Worm (Caenorhabditis elegans): ENCODE results near the gene kvs-3.
"Not testable (repeated sequence)": the region's sequence is repeated elsewhere in the genome, so short reads cannot be mapped to it uniquely, and the experiment has no call there.

ce11 chrV:9339292-9339691, 21.2 kb downstream of the kvs-3 start:
- TF ChIP-seq klf-2 (GFP tag; conservative IDR thresholded peaks at IDR 0.05), result 0 out of 2 replicates have a peak, but pooled peaks have one; percentile 15
- TF ChIP-seq flt-1 (GFP tag; IDR thresholded peaks at IDR 0.05); tab-1 (GFP tag; IDR thresholded peaks at IDR 0.05); cog-1 (tag; optimal IDR thresholded peaks at IDR 0.05); T22C8.4 (GFP tag; IDR thresholded peaks at IDR 0.05): not testable (repeated sequence)

Measured in whole organism, midembryonic.